Worm (Caenorhabditis elegans): ENCODE results near the gene alh-2.

DNA sequence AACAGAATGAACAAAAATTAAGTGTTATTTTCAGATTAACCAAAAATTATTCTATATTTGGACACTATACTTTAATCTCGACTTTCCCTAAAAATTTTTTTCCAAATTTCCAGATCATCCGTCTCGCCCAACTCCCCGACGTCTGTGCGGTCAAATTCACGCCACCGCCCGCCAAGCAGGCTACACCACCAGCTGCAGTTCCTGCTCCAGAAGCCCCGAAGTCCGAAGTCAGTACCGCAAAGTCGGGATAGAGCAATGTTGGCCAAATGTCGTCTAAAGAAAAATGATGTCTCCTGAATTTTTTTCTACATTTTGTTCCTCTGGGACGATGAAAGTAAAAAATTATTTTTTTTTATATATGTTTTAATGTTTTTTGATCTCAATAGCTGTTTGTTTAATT, 1.2 kb upstream of the alh-2 start:
- TF ChIP-seq flt-1 (GFP tag; IDR thresholded peaks at IDR 0.05) (no peak), med-1 (GFP tag; optimal IDR thresholded peaks at IDR 0.05; ENCODE audit: insufficient read depth) (no peak), ref-1 (GFP tag; conservative IDR thresholded peaks at IDR 0.05) (no peak), ztf-23 (GFP tag; IDR thresholded peaks at IDR 0.05) (no peak)
